Fruit fly (Drosophila melanogaster): Measurements from ENCODE around the gene Tsp66A.
"Not testable (repeated sequence)": the region's sequence is repeated elsewhere in the genome, so short reads cannot be mapped to it uniquely, and the experiment has no call there.

DNA sequence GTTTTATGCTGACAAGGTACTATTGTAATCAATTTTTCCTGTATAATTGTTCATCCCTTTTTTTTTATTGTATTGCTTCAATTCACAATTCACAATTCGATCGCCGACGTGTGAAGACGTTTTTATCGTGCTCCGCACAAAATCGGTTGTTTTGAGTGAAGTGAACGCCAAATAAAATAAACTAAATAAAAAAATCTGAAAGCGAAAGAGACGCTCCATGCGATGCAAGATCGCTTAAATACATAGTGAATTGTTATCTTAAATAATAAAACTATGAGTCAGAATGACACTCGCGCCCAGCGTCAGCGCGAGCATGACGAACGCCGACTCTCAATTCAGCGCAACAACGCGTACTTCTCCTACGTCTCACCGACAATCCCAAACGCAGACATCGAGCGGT, 33.4 kb downstream of the Tsp66A start, which contains the start of gene CG8539:
- TF ChIP-seq Hr39 (GFP tag; optimal IDR thresholded peaks at IDR 0.05); CG16779 (tag; optimal IDR thresholded peaks at IDR 0.05); CG6854 (GFP tag; optimal IDR thresholded peaks at IDR 0.05); Lpt (GFP tag; optimal IDR thresholded peaks at IDR 0.05); topi (GFP tag; optimal IDR thresholded peaks at IDR 0.05); dac (GFP tag; optimal IDR thresholded peaks at IDR 0.05); Blimp-1 (GFP tag; optimal IDR thresholded peaks at IDR 0.05); ss (GFP tag; optimal IDR thresholded peaks at IDR 0.05); CG10669 (GFP tag; optimal IDR thresholded peaks at IDR 0.05): not testable (repeated sequence)
